Worm (Caenorhabditis elegans) whole organism, mixed stage, embryonic: ENCODE measurements around the gene srxa-18.

ENCODE experiments used
- elt-1 ChIP-seq: sonication (generic microtip); optimal IDR thresholded peaks from 2 replicates; lab custom pipeline; 2017; ENCODE audit warnings: missing genetic modification characterization, mild to moderate bottlenecking, missing compliant biosample characterization, antibody characterized with exemption, moderate library complexity, borderline replicate concordance; ENCODE audit not compliant: insufficient read depth
- elt-3 ChIP-seq: fragments of 150-350 bp; optimal IDR thresholded peaks from 2 replicates; lab custom pipeline; 2014; ENCODE audit warnings: missing biosample characterization, missing genetic modification characterization
- hlh-1 ChIP-seq: fragments of 150-350 bp; optimal IDR thresholded peaks from 2 replicates; lab custom pipeline; 2014; ENCODE audit warnings: missing biosample characterization, missing genetic modification reagents, missing genetic modification characterization
- lsy-2 ChIP-seq: fragments of 150-350 bp; optimal IDR thresholded peaks from 2 replicates; lab custom pipeline; 2014; ENCODE audit warnings: missing biosample characterization, missing genetic modification characterization
- mep-1 ChIP-seq: fragments of 150-350 bp; optimal IDR thresholded peaks from 2 replicates; lab custom pipeline; 2017; ENCODE audit warnings: missing biosample characterization, missing genetic modification reagents, missing genetic modification characterization, inconsistent platforms
- nhr-28 ChIP-seq: fragments of 150-350 bp; optimal IDR thresholded peaks from 2 replicates; lab custom pipeline; 2014; ENCODE audit warnings: missing biosample characterization, missing genetic modification characterization
- nhr-76 ChIP-seq: sonication (generic microtip); optimal IDR thresholded peaks from 2 replicates; lab custom pipeline; 2017; ENCODE audit warnings: missing biosample characterization, missing genetic modification characterization
- unc-39 ChIP-seq: fragments of 150-350 bp; optimal IDR thresholded peaks from 2 replicates; lab custom pipeline; 2014; ENCODE audit warnings: missing biosample characterization, missing genetic modification characterization
- unc-62 ChIP-seq: fragments of 150-350 bp; optimal IDR thresholded peaks from 2 replicates; lab custom pipeline; 2014; ENCODE audit warnings: missing biosample characterization, missing genetic modification reagents, missing genetic modification characterization
- ztf-11 ChIP-seq: fragments of 150-350 bp; optimal IDR thresholded peaks from 2 replicates; lab custom pipeline; 2014; ENCODE audit warnings: missing biosample characterization, missing genetic modification characterization

DNA sequence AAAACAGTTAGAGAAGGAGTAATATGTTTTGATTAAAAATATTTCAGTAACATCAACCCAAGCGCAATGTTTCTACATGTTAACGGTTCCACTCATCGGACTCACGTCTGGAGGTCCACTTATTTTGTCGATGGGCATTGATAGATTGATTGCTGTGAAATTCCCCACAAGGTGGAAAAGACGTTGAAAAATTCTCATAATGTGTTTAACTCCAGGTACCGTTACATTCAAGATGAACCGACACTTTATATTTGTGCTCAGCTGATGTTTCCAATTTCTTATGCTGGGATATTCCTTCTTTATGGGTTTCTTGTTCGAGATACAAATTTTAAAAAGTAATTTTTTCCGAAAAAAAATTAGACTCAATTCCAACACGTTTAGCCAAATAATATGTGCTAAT lies 32.3 kb upstream of the srxa-18 start:
- TF ChIP-seq nhr-76 (no peak), elt-1 (tag; lab: Kevin White, UChicago) (no peak), unc-62 (GFP tag; lab: Kevin White, UChicago) (no peak), elt-3 (tag; lab: Kevin White, UChicago) (no peak), unc-39 (tag; lab: Kevin White, UChicago) (no peak), mep-1 (tag; lab: Kevin White, UChicago) (no peak), ztf-11 (tag; lab: Kevin White, UChicago) (no peak), nhr-28 (tag; lab: Kevin White, UChicago) (no peak), hlh-1 (tag; lab: Kevin White, UChicago) (no peak), lsy-2 (tag; lab: Kevin White, UChicago) (no peak)
